Worm (Caenorhabditis elegans) whole organism, late embryonic: Measurements from ENCODE around the gene K11E4.6.

Experiments
- C38D4.7 ChIP-seq: fragments of 200-800 bp; sonication (Bioruptor generic); optimal IDR thresholded peaks from 2 replicates; lab custom pipeline; 2018; ENCODE audit warnings: mild to moderate bottlenecking, missing genetic modification characterization, moderate library complexity, missing compliant biosample characterization
- K02D7.2 ChIP-seq: sonication (generic microtip); optimal IDR thresholded peaks from 2 replicates; lab custom pipeline; 2017; ENCODE audit warnings: mild to moderate bottlenecking, missing genetic modification characterization, missing compliant biosample characterization
- K09A11.1 ChIP-seq: sonication (generic microtip); optimal IDR thresholded peaks from 2 replicates; lab custom pipeline; 2017; ENCODE audit warnings: antibody characterized with exemption, mild to moderate bottlenecking, missing genetic modification characterization, missing compliant biosample characterization; ENCODE audit not compliant: insufficient read depth
- Y22D7AL.16 ChIP-seq: sonication (generic microtip); optimal IDR thresholded peaks from 2 replicates; lab custom pipeline; 2016; ENCODE audit warnings: missing genetic modification characterization, missing compliant biosample characterization
- ceh-14 ChIP-seq: sonication (generic microtip); optimal IDR thresholded peaks from 2 replicates; lab custom pipeline; 2016; ENCODE audit warnings: missing genotype, missing genetic modification characterization, missing compliant biosample characterization
- ceh-19 ChIP-seq: fragments of 200-800 bp; sonication (Bioruptor generic); optimal IDR thresholded peaks from 2 replicates; lab custom pipeline; 2018; ENCODE audit warnings: mild to moderate bottlenecking, missing genetic modification characterization, missing compliant biosample characterization
- ceh-30 ChIP-seq: fragments of 150-350 bp; optimal IDR thresholded peaks from 2 replicates; lab custom pipeline; 2014; ENCODE audit warnings: missing biosample characterization, missing genetic modification characterization
- ceh-31 ChIP-seq: sonication (generic microtip); optimal IDR thresholded peaks from 2 replicates; lab custom pipeline; 2016; ENCODE audit warnings: missing genetic modification characterization, missing compliant biosample characterization
- ceh-48 ChIP-seq: sonication (generic microtip); optimal IDR thresholded peaks from 2 replicates; lab custom pipeline; 2016; ENCODE audit warnings: missing genetic modification characterization, inconsistent platforms, missing compliant biosample characterization
- ceh-6 ChIP-seq: fragments of 200-800 bp; sonication (Bioruptor generic); optimal IDR thresholded peaks from 2 replicates; lab custom pipeline; 2018; ENCODE audit warnings: mild to moderate bottlenecking, missing genetic modification characterization, missing compliant biosample characterization
- ceh-9 ChIP-seq: sonication (generic microtip); optimal IDR thresholded peaks from 2 replicates; lab custom pipeline; 2016; ENCODE audit warnings: mild to moderate bottlenecking, missing genetic modification characterization, inconsistent platforms, missing compliant biosample characterization
- che-1 ChIP-seq: sonication (generic microtip); optimal IDR thresholded peaks from 2 replicates; lab custom pipeline; 2016; ENCODE audit warnings: mild to moderate bottlenecking, missing genetic modification characterization, missing compliant biosample characterization
- dmd-4 ChIP-seq: sonication (generic microtip); optimal IDR thresholded peaks from 2 replicates; lab custom pipeline; 2016; ENCODE audit warnings: borderline replicate concordance, missing genetic modification characterization, missing compliant biosample characterization
- elt-2 ChIP-seq: sonication (generic microtip); optimal IDR thresholded peaks from 2 replicates; lab custom pipeline; 2016; ENCODE audit warnings: missing genetic modification reagents, missing genetic modification characterization, missing compliant biosample characterization
- elt-4 ChIP-seq: sonication (generic microtip); optimal IDR thresholded peaks from 2 replicates; lab custom pipeline; 2016; ENCODE audit warnings: missing genetic modification characterization, missing compliant biosample characterization
- fkh-6 ChIP-seq: sonication (generic microtip); optimal IDR thresholded peaks from 2 replicates; lab custom pipeline; 2016; ENCODE audit warnings: missing genetic modification characterization, missing compliant biosample characterization
- hlh-15 ChIP-seq: sonication (generic microtip); optimal IDR thresholded peaks from 2 replicates; lab custom pipeline; 2016; ENCODE audit warnings: missing genetic modification characterization, missing compliant biosample characterization
- hlh-30 ChIP-seq: sonication (generic microtip); optimal IDR thresholded peaks from 2 replicates; lab custom pipeline; 2017; ENCODE audit warnings: antibody characterized with exemption, missing genetic modification characterization, missing compliant biosample characterization; ENCODE audit not compliant: insufficient read depth
- hlh-6 ChIP-seq: sonication (generic microtip); optimal IDR thresholded peaks from 2 replicates; lab custom pipeline; 2016; ENCODE audit warnings: missing genotype, missing genetic modification characterization, missing compliant biosample characterization
- hlh-8 ChIP-seq: sonication (generic microtip); optimal IDR thresholded peaks from 2 replicates; lab custom pipeline; 2016; ENCODE audit warnings: missing genotype, missing genetic modification characterization, missing compliant biosample characterization
- lim-6 ChIP-seq: sonication (generic microtip); optimal IDR thresholded peaks from 2 replicates; lab custom pipeline; 2016; ENCODE audit warnings: missing genetic modification characterization, missing compliant biosample characterization
- lin-11 ChIP-seq: fragments of 200-800 bp; sonication (Bioruptor generic); optimal IDR thresholded peaks from 2 replicates; lab custom pipeline; 2018; ENCODE audit warnings: mild to moderate bottlenecking, missing genetic modification characterization, missing compliant biosample characterization
- madf-2 ChIP-seq: sonication (generic microtip); optimal IDR thresholded peaks from 2 replicates; lab custom pipeline; 2017; ENCODE audit warnings: missing genetic modification characterization, missing compliant biosample characterization
- nfya-1 ChIP-seq: sonication (generic microtip); optimal IDR thresholded peaks from 2 replicates; lab custom pipeline; 2017; ENCODE audit warnings: missing genetic modification characterization, mild to moderate bottlenecking, missing compliant biosample characterization, antibody characterized with exemption, moderate library complexity
- nhr-11 ChIP-seq: fragments of 150-350 bp; optimal IDR thresholded peaks from 2 replicates; lab custom pipeline; 2014; ENCODE audit warnings: missing biosample characterization, missing genetic modification characterization
- odd-2 ChIP-seq: sonication (generic microtip); optimal IDR thresholded peaks from 2 replicates; lab custom pipeline; 2017; ENCODE audit warnings: antibody characterized with exemption, mild to moderate bottlenecking, missing genetic modification characterization, missing compliant biosample characterization
- pat-9 ChIP-seq: fragments of 200-800 bp; sonication (Bioruptor generic); optimal IDR thresholded peaks from 2 replicates; lab custom pipeline; 2018; ENCODE audit warnings: mild to moderate bottlenecking, missing genetic modification characterization, moderate library complexity, missing compliant biosample characterization
- pax-1 ChIP-seq: fragments of 150-350 bp; optimal IDR thresholded peaks from 2 replicates; lab custom pipeline; 2014; ENCODE audit warnings: missing biosample characterization, missing genetic modification characterization
- pha-2 ChIP-seq: sonication (generic microtip); optimal IDR thresholded peaks from 2 replicates; lab custom pipeline; 2017; ENCODE audit warnings: mild to moderate bottlenecking, missing genetic modification characterization, missing compliant biosample characterization
- pros-1 ChIP-seq: fragments of 150-350 bp; optimal IDR thresholded peaks from 2 replicates; lab custom pipeline; 2014; ENCODE audit warnings: missing biosample characterization, missing genetic modification reagents, missing genetic modification characterization
- ref-2 ChIP-seq: sonication (generic microtip); optimal IDR thresholded peaks from 2 replicates; lab custom pipeline; 2016; ENCODE audit warnings: missing genetic modification characterization, missing compliant biosample characterization
- rnt-1 ChIP-seq: sonication (generic microtip); optimal IDR thresholded peaks from 2 replicates; lab custom pipeline; 2016; ENCODE audit warnings: missing genetic modification characterization, missing compliant biosample characterization
- sdc-2 ChIP-seq: sonication (generic microtip); optimal IDR thresholded peaks from 2 replicates; lab custom pipeline; 2016; ENCODE audit warnings: missing genotype, missing genetic modification characterization, missing compliant biosample characterization
- sox-2 ChIP-seq: fragments of 200-800 bp; sonication (Bioruptor generic); IDR thresholded peaks from 2 replicates; pipeline ENCODE4 v1.3.6; 2022; ENCODE audit warnings: missing genetic modification reagents, missing genetic modification characterization, missing compliant biosample characterization
- sox-4 ChIP-seq: sonication (generic microtip); optimal IDR thresholded peaks from 2 replicates; lab custom pipeline; 2017; ENCODE audit warnings: mild to moderate bottlenecking, missing genetic modification characterization, inconsistent platforms, missing compliant biosample characterization
- tbx-7 ChIP-seq: sonication (generic microtip); optimal IDR thresholded peaks from 2 replicates; lab custom pipeline; 2016; ENCODE audit warnings: missing genotype, missing genetic modification characterization, missing compliant biosample characterization
- unc-42 ChIP-seq: sonication (generic microtip); optimal IDR thresholded peaks from 2 replicates; lab custom pipeline; 2016; ENCODE audit warnings: missing genotype, missing genetic modification characterization, missing compliant biosample characterization
- unc-55 ChIP-seq: sonication (generic microtip); optimal IDR thresholded peaks from 2 replicates; lab custom pipeline; 2017; ENCODE audit warnings: missing biosample characterization, missing genetic modification reagents, missing genetic modification characterization
- zip-5 ChIP-seq: sonication (generic microtip); optimal IDR thresholded peaks from 2 replicates; lab custom pipeline; 2016; ENCODE audit warnings: missing genetic modification characterization, missing compliant biosample characterization

The K11E4.6 gene

ce11 chrX:13711909-13712308 is 12.6 kb upstream of the K11E4.6 start, which contains the start of gene K02D3.2:
K02D3.2 (minus strand) TSS chrX:13712009.
- no peak for TF ChIP-seq pha-2 (tag; lab: Kevin White, UChicago)
- no peak for TF ChIP-seq madf-2 (tag; lab: Kevin White, UChicago)
- no peak for TF ChIP-seq K09A11.1 (tag; lab: Kevin White, UChicago)
- TF ChIP-seq ceh-14, result no peak
- TF ChIP-seq lim-6 (tag; lab: Kevin White, UChicago), result no peak
- no peak for TF ChIP-seq ceh-31 (tag; lab: Kevin White, UChicago)
- TF ChIP-seq che-1 (tag; lab: Kevin White, UChicago), result no peak
- no peak for TF ChIP-seq lin-11 (tag; lab: Kevin White, UChicago)
- TF ChIP-seq Y22D7AL.16, result no peak
- TF ChIP-seq, all 69 proteins: peak for 0

- TF ChIP-seq odd-2 (tag; lab: Kevin White, UChicago), result no peak
- no peak for TF ChIP-seq fkh-6
- no peak for TF ChIP-seq elt-2 (tag; lab: Kevin White, UChicago)
- TF ChIP-seq zip-5, result no peak
- TF ChIP-seq K02D7.2 (tag; lab: Kevin White, UChicago), result no peak
- no peak for TF ChIP-seq dmd-4 (tag; lab: Kevin White, UChicago)
- TF ChIP-seq Y22D7AL.16, result no peak
- TF ChIP-seq hlh-8, result no peak
- TF ChIP-seq ref-2 (tag; lab: Kevin White, UChicago), result no peak
- no peak for TF ChIP-seq ceh-19 (GFP tag; lab: Kevin White, UChicago)
- no peak for TF ChIP-seq tbx-7 (tag; lab: Kevin White, UChicago)
Measured at ce11 chrX:13712992-13713391, 11.5 kb upstream of the K11E4.6 start.

DNA sequence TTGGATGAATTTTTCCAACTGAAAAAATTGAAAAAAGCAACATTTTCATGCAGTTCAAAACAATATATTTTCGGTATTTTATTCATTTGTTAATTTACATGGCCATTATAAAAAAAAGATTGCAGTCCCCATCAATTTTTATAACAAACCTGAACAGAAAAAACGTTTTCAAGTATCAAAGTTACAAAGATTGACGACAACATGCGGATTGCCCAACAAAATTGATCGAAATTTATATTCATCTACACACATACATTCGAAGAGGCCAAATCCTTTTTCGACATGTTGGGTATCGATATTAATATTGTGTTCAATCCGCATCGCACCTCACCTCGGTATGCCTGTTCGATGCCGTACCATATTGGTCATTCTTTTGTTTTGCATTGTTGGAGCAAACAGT is 10.6 kb upstream of the K11E4.6 start, which contains the start of gene K11E4.1:
Gene K11E4.1 (plus strand): TSS at position 301 of the 400 bp plus-strand sequence.
- TF ChIP-seq sox-4 (tag; lab: Kevin White, UChicago) (no peak), ceh-48 (tag; lab: Kevin White, UChicago) (no peak), hlh-30 (tag; lab: Kevin White, UChicago) (no peak), ceh-30 (tag; lab: Kevin White, UChicago) (no peak), unc-55 (GFP tag; lab: Kevin White, UChicago) (no peak), ceh-14 (no peak), ceh-6 (GFP tag; lab: Kevin White, UChicago) (no peak), nfya-1 (no peak), lin-11 (tag; lab: Kevin White, UChicago) (no peak), tbx-7 (tag; lab: Kevin White, UChicago) (no peak), unc-42 (tag; lab: Kevin White, UChicago) (no peak), Y22D7AL.16 (no peak), sdc-2 (no peak), C38D4.7 (GFP tag; lab: Kevin White, UChicago) (no peak), elt-4 (tag; lab: Kevin White, UChicago) (no peak), hlh-6 (tag; lab: Kevin White, UChicago) (no peak), sox-2 (GFP tag; lab: Robert Waterston, UW) (no peak), pax-1 (no peak)

DNA sequence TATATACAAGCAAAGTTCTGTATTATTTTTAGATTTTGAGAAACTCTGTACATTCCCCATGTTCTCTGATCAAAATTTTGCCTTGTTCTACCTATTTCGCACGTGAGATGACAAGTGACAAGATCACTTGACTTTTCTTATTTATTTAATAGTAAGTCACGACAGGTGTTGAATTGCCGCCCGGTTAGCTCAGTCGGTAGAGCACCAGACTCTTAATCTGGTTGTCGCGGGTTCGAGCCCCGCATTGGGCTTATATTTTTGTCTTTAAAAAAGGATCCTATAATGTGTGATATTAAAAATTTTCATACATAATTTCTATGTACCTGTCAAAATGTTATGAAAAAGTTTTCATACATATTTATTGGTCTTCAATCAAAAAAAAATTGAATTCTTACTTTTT is 9.8 kb upstream of the K11E4.6 start:
- TF ChIP-seq C38D4.7 (GFP tag; lab: Kevin White, UChicago), result no peak
- TF ChIP-seq hlh-15 (tag; lab: Kevin White, UChicago), result no peak
- TF ChIP-seq lin-11 (tag; lab: Kevin White, UChicago), result no peak
- TF ChIP-seq ref-2 (tag; lab: Kevin White, UChicago), result no peak
- no peak for TF ChIP-seq pros-1 (tag; lab: Kevin White, UChicago)
- no peak for TF ChIP-seq nhr-11 (tag; lab: Kevin White, UChicago)
- TF ChIP-seq sox-2 (GFP tag; lab: Robert Waterston, UW), result no peak
- no peak for TF ChIP-seq ceh-9 (tag; lab: Kevin White, UChicago)
- no peak for TF ChIP-seq pat-9 (tag; lab: Kevin White, UChicago)
- no peak for TF ChIP-seq odd-2 (tag; lab: Kevin White, UChicago)
- TF ChIP-seq lim-6 (tag; lab: Kevin White, UChicago), result no peak
- no peak for TF ChIP-seq pha-2 (tag; lab: Kevin White, UChicago)
- no peak for TF ChIP-seq Y22D7AL.16
- no peak for TF ChIP-seq dmd-4 (tag; lab: Kevin White, UChicago)
- no peak for TF ChIP-seq rnt-1 (tag; lab: Kevin White, UChicago)
